Worm (Caenorhabditis elegans) whole organism, L4 larva: ENCODE data around the gene Y17D7B.2.

Source experiments
- F10B5.3 ChIP-seq: sonication (generic microtip); optimal IDR thresholded peaks from 2 replicates; lab custom pipeline; 2016; ENCODE audit warnings: mild to moderate bottlenecking, missing genetic modification characterization, missing compliant biosample characterization
- F44E2.7 ChIP-seq: fragments of 200-800 bp; sonication (Bioruptor generic); IDR thresholded peaks from 2 replicates; pipeline ENCODE4 v2.1.2; 2022; ENCODE audit warnings: missing genetic modification characterization, missing compliant biosample characterization
- F49E8.2 ChIP-seq: sonication (generic microtip); optimal IDR thresholded peaks from 2 replicates; lab custom pipeline; 2016; ENCODE audit warnings: missing compliant biosample characterization, mild to moderate bottlenecking, missing genetic modification characterization, borderline replicate concordance
- R02D3.7 ChIP-seq: fragments of 150-350 bp; sonication (generic microtip); optimal IDR thresholded peaks from 3 replicates; lab custom pipeline; 2014; ENCODE audit warnings: missing biosample characterization, missing genetic modification characterization
- T20F7.1 ChIP-seq: fragments of 200-800 bp; sonication (Bioruptor generic); optimal IDR thresholded peaks from 2 replicates; lab custom pipeline; 2018; ENCODE audit warnings: mild to moderate bottlenecking, missing genetic modification characterization, missing compliant biosample characterization
- T26A8.4 ChIP-seq: fragments of 200-800 bp; sonication (Bioruptor generic); IDR thresholded peaks from 2 replicates; pipeline ENCODE4 v1.3.6; 2022; ENCODE audit warnings: missing genetic modification characterization, missing compliant biosample characterization
- ZK337.2 ChIP-seq: fragments of 200-800 bp; sonication (Bioruptor generic); IDR thresholded peaks from 2 replicates; pipeline ENCODE4 v1.3.6; 2022; ENCODE audit warnings: missing genetic modification reagents, missing genetic modification characterization, missing compliant biosample characterization
- aha-1 ChIP-seq: fragments of 150-350 bp; peaks from one replicate; lab custom pipeline; 2014; ENCODE audit warnings: missing biosample characterization, missing genetic modification characterization
- ceh-20 ChIP-seq: fragments of 200-800 bp; sonication (Bioruptor generic); IDR thresholded peaks from 2 replicates; pipeline ENCODE4 v1.3.6; 2022; ENCODE audit warnings: missing genetic modification reagents, missing genetic modification characterization, missing compliant biosample characterization
- daf-16 ChIP-seq, 3 experiments: sonication (generic microtip); optimal IDR thresholded peaks; 2 replicates each; lab custom pipeline; 2016 to 2017; ENCODE audit warnings: missing genetic modification characterization in 3 of 3, missing genetic modification reagents in 3 of 3, mild to moderate bottlenecking in 2 of 3, missing compliant biosample characterization in 2 of 3, missing biosample characterization in 1 of 3, moderate library complexity in 1 of 3
- daf-19 ChIP-seq: fragments of 200-800 bp; sonication (Bioruptor generic); conservative IDR thresholded peaks from 2 replicates; pipeline ENCODE4 v1.3.6; 2022; ENCODE audit warnings: missing genetic modification characterization, missing compliant biosample characterization
- daf-8 ChIP-seq: fragments of 200-800 bp; sonication (Bioruptor generic); IDR thresholded peaks from 2 replicates; pipeline ENCODE4 v1.3.6; 2022; ENCODE audit warnings: missing genetic modification characterization, missing compliant biosample characterization
- dmd-6 ChIP-seq: fragments of 200-800 bp; sonication (Bioruptor generic); IDR thresholded peaks from 2 replicates; pipeline ENCODE4 v1.3.6; 2022; ENCODE audit warnings: missing genetic modification reagents, missing genetic modification characterization, missing compliant biosample characterization
- dve-1 ChIP-seq: sonication (generic microtip); optimal IDR thresholded peaks from 2 replicates; lab custom pipeline; 2017; ENCODE audit warnings: antibody characterized with exemption, mild to moderate bottlenecking, missing genetic modification characterization, missing compliant biosample characterization; ENCODE audit not compliant: insufficient read depth
- hlh-30 ChIP-seq: sonication (generic microtip); optimal IDR thresholded peaks from 2 replicates; lab custom pipeline; 2017; ENCODE audit warnings: antibody characterized with exemption, mild to moderate bottlenecking, missing genetic modification characterization, missing compliant biosample characterization; ENCODE audit not compliant: insufficient read depth
- lin-1 ChIP-seq: fragments of 200-800 bp; sonication (Bioruptor generic); IDR thresholded peaks from 2 replicates; pipeline ENCODE4 v1.3.6; 2022; ENCODE audit warnings: missing genetic modification reagents, missing genetic modification characterization, missing compliant biosample characterization
- lin-29 ChIP-seq: fragments of 200-800 bp; sonication (Bioruptor generic); IDR thresholded peaks from 2 replicates; pipeline ENCODE4 v1.3.6; 2022; ENCODE audit warnings: missing genetic modification reagents, missing genetic modification characterization, missing compliant biosample characterization
- lin-38 ChIP-seq: fragments of 200-800 bp; sonication (Bioruptor generic); IDR thresholded peaks from 2 replicates; pipeline ENCODE4 v1.3.6; 2022; ENCODE audit warnings: missing genetic modification reagents, missing genetic modification characterization, missing compliant biosample characterization
- lir-3 ChIP-seq: sonication (generic microtip); optimal IDR thresholded peaks from 2 replicates; lab custom pipeline; 2016; ENCODE audit warnings: mild to moderate bottlenecking, missing genetic modification characterization, missing compliant biosample characterization
- lsy-2 ChIP-seq, 2 experiments: fragments of 150-350 bp in 1 of 2; sonication (generic microtip) in 1 of 2; optimal IDR thresholded peaks; 2 replicates each; lab custom pipeline; 2014 to 2017; ENCODE audit warnings: missing biosample characterization in 2 of 2, missing genetic modification characterization in 2 of 2
- mdl-1 ChIP-seq, 2 experiments: fragments of 150-350 bp in 1 of 2; sonication (generic microtip) in 1 of 2; optimal IDR thresholded peaks; 2 replicates each; lab custom pipeline; 2014 to 2017; ENCODE audit warnings: missing biosample characterization in 2 of 2, missing genetic modification characterization in 2 of 2
- mdt-29 ChIP-seq: fragments of 200-800 bp; sonication (Bioruptor generic); IDR thresholded peaks from 2 replicates; pipeline ENCODE4 v1.3.6; 2022; ENCODE audit warnings: missing genetic modification reagents, missing genetic modification characterization, missing compliant biosample characterization
- mep-1 ChIP-seq: fragments of 150-350 bp; sonication (generic microtip); optimal IDR thresholded peaks from 3 replicates; lab custom pipeline; 2014; ENCODE audit warnings: missing biosample characterization, missing genetic modification characterization
- nhr-102 ChIP-seq: sonication (generic microtip); optimal IDR thresholded peaks from 2 replicates; lab custom pipeline; 2016; ENCODE audit warnings: mild to moderate bottlenecking, missing genetic modification characterization, moderate library complexity, missing compliant biosample characterization
- nhr-11 ChIP-seq: fragments of 150-350 bp; optimal IDR thresholded peaks from 2 replicates; lab custom pipeline; 2014; ENCODE audit warnings: missing biosample characterization, missing genetic modification characterization
- nhr-25 ChIP-seq: sonication (generic microtip); optimal IDR thresholded peaks from 2 replicates; lab custom pipeline; 2017; ENCODE audit warnings: missing genetic modification characterization, mild to moderate bottlenecking, missing compliant biosample characterization, antibody characterized with exemption, moderate library complexity, borderline replicate concordance; ENCODE audit not compliant: insufficient read depth
- nhr-41 ChIP-seq: fragments of 200-800 bp; sonication (Bioruptor generic); IDR thresholded peaks from 2 replicates; pipeline ENCODE4 v1.3.6; 2022; ENCODE audit warnings: missing genetic modification reagents, missing genetic modification characterization, missing compliant biosample characterization
- nhr-42 ChIP-seq: fragments of 200-800 bp; sonication (Bioruptor generic); IDR thresholded peaks from 2 replicates; pipeline ENCODE4 v1.3.6; 2022; ENCODE audit warnings: missing genetic modification characterization, missing compliant biosample characterization
- nhr-48 ChIP-seq: sonication (generic microtip); optimal IDR thresholded peaks from 2 replicates; lab custom pipeline; 2016; ENCODE audit warnings: mild to moderate bottlenecking, missing genetic modification characterization, missing compliant biosample characterization
- nhr-6 ChIP-seq: fragments of 150-350 bp; optimal IDR thresholded peaks from 2 replicates; lab custom pipeline; 2014; ENCODE audit warnings: missing biosample characterization, missing genetic modification characterization
- nhr-76 ChIP-seq: fragments of 150-350 bp; optimal IDR thresholded peaks from 2 replicates; lab custom pipeline; 2014; ENCODE audit warnings: missing biosample characterization, missing genetic modification characterization
- php-3 ChIP-seq: fragments of 200-800 bp; sonication (Bioruptor generic); IDR thresholded peaks from 2 replicates; pipeline ENCODE4 v1.3.6; 2022; ENCODE audit warnings: missing genetic modification reagents, missing genetic modification characterization, missing compliant biosample characterization
- pqm-1 ChIP-seq: sonication (generic microtip); optimal IDR thresholded peaks from 2 replicates; lab custom pipeline; 2017; ENCODE audit warnings: missing biosample characterization, missing genetic modification characterization
- set-16 ChIP-seq: fragments of 200-800 bp; sonication (Bioruptor generic); IDR thresholded peaks from 2 replicates; pipeline ENCODE4 v1.3.6; 2022; ENCODE audit warnings: missing genetic modification reagents, missing genetic modification characterization, missing compliant biosample characterization
- skn-1 ChIP-seq: fragments of 150-350 bp; optimal IDR thresholded peaks from 2 replicates; lab custom pipeline; 2014; ENCODE audit warnings: missing biosample characterization, missing genetic modification characterization
- snpc-1.2 ChIP-seq: fragments of 200-800 bp; sonication (Bioruptor generic); IDR thresholded peaks from 2 replicates; pipeline ENCODE4 v1.3.6; 2022; ENCODE audit warnings: missing genetic modification reagents, missing genetic modification characterization, missing compliant biosample characterization
- snpc-4 ChIP-seq: fragments of 150-350 bp; optimal IDR thresholded peaks from 2 replicates; lab custom pipeline; 2014; ENCODE audit warnings: missing biosample characterization, missing genetic modification characterization
- tra-1 ChIP-seq: fragments of 200-800 bp; sonication (Bioruptor generic); IDR thresholded peaks from 2 replicates; pipeline ENCODE4 v1.3.6; 2022; ENCODE audit warnings: missing genetic modification reagents, missing genetic modification characterization, missing compliant biosample characterization
- zag-1 ChIP-seq: fragments of 150-350 bp; optimal IDR thresholded peaks from 2 replicates; lab custom pipeline; 2014; ENCODE audit warnings: missing biosample characterization, missing genetic modification characterization
- zip-11 ChIP-seq: fragments of 200-800 bp; sonication (Bioruptor generic); IDR thresholded peaks from 2 replicates; pipeline ENCODE4 v1.3.6; 2022; ENCODE audit warnings: missing genetic modification characterization, missing compliant biosample characterization
- zip-2 ChIP-seq: fragments of 150-350 bp; optimal IDR thresholded peaks from 2 replicates; lab custom pipeline; 2014; ENCODE audit warnings: missing biosample characterization, missing genetic modification characterization
- ztf-7 ChIP-seq: fragments of 150-350 bp; optimal IDR thresholded peaks from 2 replicates; lab custom pipeline; 2014; ENCODE audit warnings: missing biosample characterization, missing genetic modification characterization

Gene Y17D7B.2

ce11 chrV:18782747-18783146 is 4.8 kb upstream of the Y17D7B.2 start (continued):
- TF ChIP-seq php-3 (GFP tag; lab: Robert Waterston, UW): peak; percentile 40; the same call in 1 of the 2 replicates
- 0 out of 2 replicates have a peak, but pooled peaks have one; percentile 20 for TF ChIP-seq ceh-20 (GFP tag; lab: Robert Waterston, UW)
- TF ChIP-seq lin-38: no peak
- no peak for TF ChIP-seq T26A8.4 (GFP tag; lab: Robert Waterston, UW)
- TF ChIP-seq mdt-29 (GFP tag; lab: Robert Waterston, UW): no peak
- TF ChIP-seq tra-1: no peak
- TF ChIP-seq zip-2: no peak
- TF ChIP-seq lin-1 (GFP tag; lab: Robert Waterston, UW): no peak
- no peak for TF ChIP-seq daf-8 (GFP tag; lab: Robert Waterston, UW)
- peak; percentile 58 for TF ChIP-seq pqm-1
- no peak for TF ChIP-seq F49E8.2 (tag; lab: Kevin White, UChicago)
- TF ChIP-seq, all 104 proteins: peak for 15

ce11 chrV:18783474-18783873 is 4.1 kb upstream of the Y17D7B.2 start, which contains the start of gene Y17D7B.10:
TSS of gene Y17D7B.10 (plus strand) at chrV:18783716.
- TF ChIP-seq dve-1 (tag; lab: Kevin White, UChicago) (no peak), set-16 (0 out of 2 replicates have a peak, but pooled peaks have one; percentile 9)
- TF ChIP-seq, all 104 proteins: peak for 1

- no peak for TF ChIP-seq mdl-1 (tag; optimal IDR thresholded peaks at IDR 0.05; lab: Kevin White, UChicago)
- TF ChIP-seq aha-1: no peak
- TF ChIP-seq skn-1 (tag; lab: Kevin White, UChicago): no peak
- no peak for TF ChIP-seq lin-29
- TF ChIP-seq ztf-7 (tag; lab: Kevin White, UChicago): no peak
- no peak for TF ChIP-seq daf-19 (GFP tag; lab: Robert Waterston, UW)
- no peak for TF ChIP-seq zip-11 (GFP tag; lab: Robert Waterston, UW)
- TF ChIP-seq nhr-11: no peak
- TF ChIP-seq dve-1 (tag; lab: Kevin White, UChicago): no peak
- TF ChIP-seq nhr-42 (GFP tag; lab: Robert Waterston, UW): no peak
- no peak for TF ChIP-seq nhr-76
Measured at ce11 chrV:18786694-18787093, 845 bp upstream of the Y17D7B.2 start, which contains the start of gene Y17D7B.3. TSS of gene Y17D7B.3 (minus strand) at chrV:18786794.

ce11 chrV:18790658-18791057 is 3.1 kb downstream of the Y17D7B.2 start, which contains the start of gene nhr-231:
TSS of gene nhr-231 (plus strand) at chrV:18790958.
- TF ChIP-seq dmd-6 (GFP tag; lab: Robert Waterston, UW) (no peak), T20F7.1 (GFP tag; lab: Kevin White, UChicago) (no peak), aha-1 (peak; percentile 4), nhr-102 (no peak), mep-1 (tag; lab: Kevin White, UChicago) (no peak)

ce11 chrV:18800811-18801210 is 13.3 kb downstream of the Y17D7B.2 start, which contains the start of gene nhr-170:
TSS of gene nhr-170 (minus strand) at chrV:18800826.
- TF ChIP-seq nhr-41 (no peak), F44E2.7 (GFP tag; lab: Robert Waterston, UW) (no peak), hlh-30 (tag; lab: Kevin White, UChicago) (peak; percentile 50), aha-1 (peak; percentile 21), mdl-1 (tag; optimal IDR thresholded peaks at IDR 0.05; lab: Kevin White, UChicago) (no peak), daf-16 (GFP tag; optimal IDR thresholded peaks at IDR 0.05; lab: Kevin White, UChicago) (no peak), daf-16 (tag; optimal IDR thresholded peaks at IDR 0.05; lab: Kevin White, UChicago) (peak; percentile 24)
- TF ChIP-seq, all 104 proteins: peak for 3

ce11 chrV:18802077-18802476 is 14.5 kb downstream of the Y17D7B.2 start, which contains the start of gene C54E10.11:
TSS of gene C54E10.11 (minus strand) at chrV:18802177.
- TF ChIP-seq R02D3.7 (tag; lab: Kevin White, UChicago) (no peak), nhr-48 (tag; lab: Kevin White, UChicago) (no peak), nhr-25 (tag; lab: Kevin White, UChicago) (no peak), snpc-4 (no peak), zag-1 (tag; lab: Kevin White, UChicago) (no peak), lir-3 (tag; lab: Kevin White, UChicago) (no peak), F10B5.3 (tag; lab: Kevin White, UChicago) (no peak), snpc-1.2 (no peak), lsy-2 (tag; optimal IDR thresholded peaks at IDR 0.05; lab: Kevin White, UChicago) (no peak), nhr-6 (tag; lab: Kevin White, UChicago) (no peak), mep-1 (tag; lab: Kevin White, UChicago) (no peak), ZK337.2 (GFP tag; lab: Robert Waterston, UW) (no peak), zip-2 (no peak), dmd-6 (GFP tag; lab: Robert Waterston, UW) (no peak)
